Fruit fly (Drosophila melanogaster) whole organism, embryonic: ENCODE data around the gene haf.
A peak's percentile ranks its signal among the peaks of the same experiment; 100 is the strongest.

Source experiments
- CG10147 ChIP-seq: fragments of 200-800 bp; sonication (Bioruptor generic); optimal IDR thresholded peaks from 2 replicates; lab custom pipeline; 2019; ENCODE audit warnings: missing biosample characterization, mild to moderate bottlenecking, missing genetic modification characterization, moderate library complexity
- CG10209 ChIP-seq: fragments of 200-800 bp; sonication (Bioruptor generic); optimal IDR thresholded peaks from 3 replicates; lab custom pipeline; 2017; ENCODE audit warnings: missing biosample characterization, mild to moderate bottlenecking, missing genetic modification characterization, missing genetic modification reagents
- CG12071 ChIP-seq: fragments of 200-800 bp; sonication (Bioruptor generic); optimal IDR thresholded peaks from 3 replicates; lab custom pipeline; 2018; ENCODE audit warnings: missing biosample characterization, mild to moderate bottlenecking, missing genetic modification characterization
- CG12299 ChIP-seq: fragments of 200-800 bp; sonication (Bioruptor generic); optimal IDR thresholded peaks from 2 replicates; lab custom pipeline; 2018; ENCODE audit warnings: missing biosample characterization, mild to moderate bottlenecking, missing genetic modification characterization
- CG13424 ChIP-seq: fragments of 200-800 bp; sonication (Bioruptor generic); optimal IDR thresholded peaks from 2 replicates; lab custom pipeline; 2019; ENCODE audit warnings: missing biosample characterization, mild to moderate bottlenecking, missing genetic modification characterization, moderate library complexity
- CG13624 ChIP-seq: fragments of 200-800 bp; sonication (Bioruptor generic); optimal IDR thresholded peaks from 2 replicates; lab custom pipeline; 2016; ENCODE audit warnings: missing biosample characterization, missing genetic modification characterization
- CG15479 ChIP-seq: fragments of 200-800 bp; sonication (Bioruptor generic); optimal IDR thresholded peaks from 3 replicates; lab custom pipeline; 2019; ENCODE audit warnings: missing biosample characterization, mild to moderate bottlenecking, missing genetic modification characterization, moderate library complexity
- CG16815 ChIP-seq: fragments of 200-800 bp; sonication (Bioruptor generic); optimal IDR thresholded peaks from 3 replicates; lab custom pipeline; 2017; ENCODE audit warnings: missing biosample characterization, mild to moderate bottlenecking, missing genetic modification characterization
- CG17328 ChIP-seq: fragments of 200-800 bp; sonication (Bioruptor generic); IDR thresholded peaks from 2 replicates; pipeline ENCODE4 v1.3.6; 2022; ENCODE audit warnings: missing biosample characterization, missing genetic modification characterization
- CG1792 ChIP-seq: fragments of 200-800 bp; sonication (Bioruptor generic); optimal IDR thresholded peaks from 2 replicates; lab custom pipeline; 2016; ENCODE audit warnings: missing biosample characterization, missing genetic modification characterization
- CG18764 ChIP-seq: fragments of 200-800 bp; sonication (Bioruptor generic); optimal IDR thresholded peaks from 3 replicates; lab custom pipeline; 2016; ENCODE audit warnings: missing biosample characterization, missing genetic modification characterization
- CG30403 ChIP-seq: fragments of 200-800 bp; sonication (Bioruptor generic); optimal IDR thresholded peaks from 3 replicates; lab custom pipeline; 2016; ENCODE audit warnings: missing biosample characterization, missing genetic modification characterization
- CG31365 ChIP-seq: fragments of 200-800 bp; sonication (Bioruptor generic); optimal IDR thresholded peaks from 2 replicates; lab custom pipeline; 2018; ENCODE audit warnings: missing biosample characterization, mild to moderate bottlenecking, missing genetic modification characterization
- CG33557 ChIP-seq: fragments of 200-800 bp; sonication (Bioruptor generic); optimal IDR thresholded peaks from 2 replicates; lab custom pipeline; 2019; ENCODE audit warnings: missing biosample characterization, mild to moderate bottlenecking, missing genetic modification characterization, moderate library complexity
- CG34422 ChIP-seq: fragments of 200-800 bp; sonication (Bioruptor generic); IDR thresholded peaks from 3 replicates; pipeline ENCODE4 v1.3.6; 2022; ENCODE audit warnings: missing biosample characterization, missing genetic modification characterization
- CG3847 ChIP-seq: fragments of 200-800 bp; sonication (Bioruptor generic); IDR thresholded peaks from 2 replicates; pipeline ENCODE4 v1.3.6; 2022; ENCODE audit warnings: missing biosample characterization, missing genetic modification characterization
- CG4424 ChIP-seq: fragments of 200-800 bp; sonication (Bioruptor generic); optimal IDR thresholded peaks from 3 replicates; lab custom pipeline; 2016; ENCODE audit warnings: missing biosample characterization, missing genetic modification characterization
- CG4707 ChIP-seq: fragments of 200-800 bp; sonication (Bioruptor generic); optimal IDR thresholded peaks from 2 replicates; lab custom pipeline; 2018; ENCODE audit warnings: missing biosample characterization, mild to moderate bottlenecking, missing genetic modification characterization, moderate library complexity
- CG6254 ChIP-seq: fragments of 200-800 bp; sonication (Bioruptor generic); optimal IDR thresholded peaks from 3 replicates; lab custom pipeline; 2017; ENCODE audit warnings: mild to moderate bottlenecking, missing biosample characterization, missing genetic modification reagents, missing genetic modification characterization
- CG7987 ChIP-seq: fragments of 200-800 bp; sonication (Bioruptor generic); optimal IDR thresholded peaks from 2 replicates; lab custom pipeline; 2018; ENCODE audit warnings: missing biosample characterization, mild to moderate bottlenecking, missing genetic modification characterization, moderate library complexity
- CG8388 ChIP-seq: fragments of 200-800 bp; sonication (Bioruptor generic); optimal IDR thresholded peaks from 2 replicates; lab custom pipeline; 2019; ENCODE audit warnings: missing biosample characterization, mild to moderate bottlenecking, missing genetic modification characterization, moderate library complexity
- CrebB ChIP-seq: fragments of 200-800 bp; sonication (Bioruptor generic); optimal IDR thresholded peaks from 3 replicates; lab custom pipeline; 2018; ENCODE audit warnings: missing biosample characterization, mild to moderate bottlenecking, missing genetic modification characterization
- Dad ChIP-seq: fragments of 200-800 bp; sonication (Bioruptor generic); optimal IDR thresholded peaks from 3 replicates; lab custom pipeline; 2016; ENCODE audit warnings: missing biosample characterization, missing genetic modification characterization
- Ets65A ChIP-seq: fragments of 200-800 bp; sonication (Bioruptor generic); peaks from one replicate; lab custom pipeline; 2016; ENCODE audit warnings: missing biosample characterization, missing genetic modification characterization
- HLHmδ ChIP-seq: fragments of 200-800 bp; sonication (Bioruptor generic); optimal IDR thresholded peaks from 2 replicates; lab custom pipeline; 2018; ENCODE audit warnings: missing biosample characterization, mild to moderate bottlenecking, missing genetic modification characterization, moderate library complexity
- Hey ChIP-seq: fragments of 200-800 bp; sonication (Bioruptor generic); optimal IDR thresholded peaks from 3 replicates; lab custom pipeline; 2018; ENCODE audit warnings: missing biosample characterization, mild to moderate bottlenecking, missing genetic modification characterization
- Poxn ChIP-seq: fragments of 200-800 bp; sonication (Bioruptor generic); IDR thresholded peaks from 2 replicates; pipeline ENCODE4 v1.3.6; 2022; ENCODE audit warnings: missing biosample characterization, missing genetic modification characterization
- Ptx1 ChIP-seq: fragments of 200-800 bp; sonication (Bioruptor generic); IDR thresholded peaks from 2 replicates; pipeline ENCODE4 v1.3.6; 2022; ENCODE audit warnings: missing biosample characterization, missing genetic modification characterization
- Rx ChIP-seq: fragments of 200-800 bp; sonication (Bioruptor generic); IDR thresholded peaks from 2 replicates; pipeline ENCODE4 v1.3.6; 2022; ENCODE audit warnings: missing biosample characterization, missing genetic modification characterization
- Sry-β ChIP-seq: fragments of 200-800 bp; sonication (Bioruptor generic); optimal IDR thresholded peaks from 2 replicates; lab custom pipeline; 2018; ENCODE audit warnings: missing biosample characterization, mild to moderate bottlenecking, missing genetic modification characterization, moderate library complexity
- br ChIP-seq: fragments of >200 bp; optimal IDR thresholded peaks from 2 replicates; lab custom pipeline; 2017
- crol ChIP-seq: fragments of 200-800 bp; sonication (Bioruptor generic); IDR thresholded peaks from 2 replicates; pipeline ENCODE4 v1.3.6; 2022; ENCODE audit warnings: missing biosample characterization, missing genetic modification characterization
- dan ChIP-seq: fragments of 200-800 bp; sonication (Bioruptor generic); IDR thresholded peaks from 2 replicates; pipeline ENCODE4 v1.3.6; 2022; ENCODE audit warnings: missing biosample characterization, missing genetic modification characterization
- dati ChIP-seq: fragments of 200-800 bp; sonication (Bioruptor generic); IDR thresholded peaks from 2 replicates; pipeline ENCODE4 v1.3.6; 2022; ENCODE audit warnings: missing biosample characterization, missing genetic modification characterization
- dysf ChIP-seq: fragments of 200-800 bp; sonication (Bioruptor generic); IDR thresholded peaks from 3 replicates; pipeline ENCODE4 v1.3.6; 2022; ENCODE audit warnings: missing biosample characterization, missing genetic modification characterization
- ewg ChIP-seq: fragments of 200-800 bp; sonication (Bioruptor generic); optimal IDR thresholded peaks from 3 replicates; lab custom pipeline; 2017; ENCODE audit warnings: mild to moderate bottlenecking, missing biosample characterization, missing genetic modification reagents, missing genetic modification characterization
- grau ChIP-seq: fragments of 200-800 bp; optimal IDR thresholded peaks from 3 replicates; lab custom pipeline; 2019; ENCODE audit warnings: missing biosample characterization, mild to moderate bottlenecking, missing genetic modification characterization, moderate library complexity
- lab ChIP-seq: fragments of 200-800 bp; sonication (Bioruptor generic); optimal IDR thresholded peaks from 3 replicates; lab custom pipeline; 2017; ENCODE audit warnings: missing biosample characterization, missing genetic modification characterization, mild to moderate bottlenecking, moderate library complexity, missing genetic modification reagents
- lola ChIP-seq, 3 experiments: fragments of >200 bp in 2 of 3; fragments of 200-800 bp in 1 of 3; sonication (Bioruptor generic) in 1 of 3; optimal IDR thresholded peaks; 2 replicates each; lab custom pipeline; 2017 to 2019; ENCODE audit warnings: missing biosample characterization in 3 of 3, missing genetic modification characterization in 3 of 3, mild to moderate bottlenecking in 1 of 3, moderate library complexity in 1 of 3
- mam ChIP-seq: fragments of 200-800 bp; sonication (Bioruptor generic); optimal IDR thresholded peaks from 3 replicates; lab custom pipeline; 2016; ENCODE audit warnings: missing biosample characterization, missing genetic modification characterization
- onecut ChIP-seq: fragments of 200-800 bp; sonication (Bioruptor generic); IDR thresholded peaks from 2 replicates; pipeline ENCODE4 v1.3.6; 2022; ENCODE audit warnings: missing biosample characterization, missing genetic modification characterization
- org-1 ChIP-seq: fragments of 200-800 bp; sonication (Bioruptor generic); optimal IDR thresholded peaks from 2 replicates; lab custom pipeline; 2017; ENCODE audit warnings: missing biosample characterization, missing genetic modification characterization
- peb ChIP-seq: fragments of 200-800 bp; sonication (Bioruptor generic); IDR thresholded peaks from 2 replicates; pipeline ENCODE4 v1.3.6; 2022; ENCODE audit warnings: missing biosample characterization, missing genetic modification characterization
- pnt ChIP-seq: fragments of 200-800 bp; sonication (Bioruptor generic); optimal IDR thresholded peaks from 3 replicates; lab custom pipeline; 2016; ENCODE audit warnings: missing biosample characterization, missing genetic modification characterization
- pros ChIP-seq: fragments of 200-800 bp; sonication (Bioruptor generic); optimal IDR thresholded peaks from 3 replicates; lab custom pipeline; 2019; ENCODE audit warnings: missing biosample characterization, mild to moderate bottlenecking, missing genetic modification characterization, moderate library complexity
- rib ChIP-seq: fragments of 200-800 bp; sonication (Bioruptor generic); IDR thresholded peaks from 2 replicates; pipeline ENCODE4 v1.3.6; 2022; ENCODE audit warnings: missing biosample characterization, missing genetic modification characterization
- slbo ChIP-seq: fragments of 200-800 bp; sonication (Bioruptor generic); IDR thresholded peaks from 2 replicates; pipeline ENCODE4 v1.3.6; 2022; ENCODE audit warnings: missing biosample characterization, missing genetic modification characterization
- toy ChIP-seq: fragments of 200-800 bp; sonication (Bioruptor generic); IDR thresholded peaks from 2 replicates; pipeline ENCODE4 v1.3.6; 2022; ENCODE audit warnings: missing biosample characterization, missing genetic modification characterization
- trh ChIP-seq: fragments of 200-800 bp; sonication (Bioruptor generic); optimal IDR thresholded peaks from 2 replicates; lab custom pipeline; 2016; ENCODE audit warnings: missing biosample characterization, missing genetic modification characterization
- z ChIP-seq: fragments of 200-800 bp; sonication (Bioruptor generic); IDR thresholded peaks from 3 replicates; pipeline ENCODE4 v1.3.6; 2022; ENCODE audit warnings: missing biosample characterization, missing genetic modification characterization
- zfh1 ChIP-seq: fragments of 200-800 bp; sonication (Bioruptor generic); IDR thresholded peaks from 3 replicates; pipeline ENCODE4 v1.3.6; 2022; ENCODE audit warnings: missing biosample characterization, missing genetic modification characterization

Gene haf

DNA sequence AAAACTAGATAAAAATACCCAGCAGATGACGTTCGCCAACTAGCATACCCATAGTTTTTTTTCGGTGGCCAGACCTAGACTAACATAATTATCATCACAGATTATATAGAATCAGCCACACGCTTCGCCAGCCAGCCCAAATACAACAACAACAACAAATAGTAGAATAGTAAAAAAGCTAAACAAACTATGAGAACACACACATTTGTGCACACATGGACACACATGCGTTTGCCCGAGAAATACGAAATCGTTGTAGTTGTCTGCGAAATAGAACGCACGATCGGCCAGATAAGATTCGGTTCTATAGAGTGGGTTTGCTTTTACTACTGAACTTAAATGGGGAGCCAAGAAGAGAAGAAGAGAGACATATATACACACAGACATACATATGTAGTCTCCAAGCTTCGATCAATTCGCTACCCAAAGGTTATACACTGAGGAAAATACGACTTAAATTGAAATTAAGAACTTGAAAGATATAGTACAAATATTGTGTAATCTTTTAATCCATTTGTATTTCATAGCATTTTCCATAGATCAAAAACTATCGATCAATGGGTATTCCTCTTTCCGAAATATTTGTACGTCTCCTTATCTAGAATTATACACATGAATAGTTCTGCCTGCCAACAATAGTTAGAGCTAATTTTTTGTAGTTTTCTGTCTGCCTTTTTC is 73.0 kb downstream of the haf start (continued):
- TF ChIP-seq CG13424 (tag; lab: Kevin White, UChicago) = peak; percentile 17
- TF ChIP-seq CG33557 = no peak
- TF ChIP-seq CG17328 (GFP tag; lab: Robert Waterston, UW) = 0 out of 2 replicates have a peak, but pooled peaks have one; percentile 17
- peak; percentile 70 for TF ChIP-seq dysf (GFP tag; lab: Robert Waterston, UW)
- TF ChIP-seq ewg (GFP tag; lab: Kevin White, UChicago) = no peak
- TF ChIP-seq dati (GFP tag; lab: Robert Waterston, UW) = no peak
- TF ChIP-seq trh (GFP tag; lab: Kevin White, UChicago) = no peak
- TF ChIP-seq HLHmδ (GFP tag; lab: Kevin White, UChicago) = no peak
- TF ChIP-seq CG1792 = peak; percentile 50
- no peak for TF ChIP-seq CG12299
- TF ChIP-seq Ets65A (GFP tag; lab: Kevin White, UChicago) = no peak
- TF ChIP-seq slbo (GFP tag; lab: Robert Waterston, UW) = peak; percentile 74
- TF ChIP-seq CG8388 (GFP tag; lab: Kevin White, UChicago) = no peak
- TF ChIP-seq onecut (GFP tag; lab: Robert Waterston, UW) = no peak
- TF ChIP-seq CrebB (tag; lab: Kevin White, UChicago) = no peak
- TF ChIP-seq Poxn (GFP tag; lab: Robert Waterston, UW) = no peak
- no peak for TF ChIP-seq CG15479
- TF ChIP-seq toy (GFP tag; lab: Robert Waterston, UW) = peak; percentile 64; the same call in 1 of the 2 replicates
- no peak for TF ChIP-seq CG34422 (GFP tag; lab: Robert Waterston, UW)
- TF ChIP-seq CG18764 (GFP tag; lab: Kevin White, UChicago) = no peak
- no peak for TF ChIP-seq CG31365 (tag; lab: Kevin White, UChicago)
- no peak for TF ChIP-seq pros (GFP tag; lab: Kevin White, UChicago)
- TF ChIP-seq Ptx1 = peak; percentile 62; the same call in 1 of the 2 replicates
- TF ChIP-seq CG10209 (GFP tag; lab: Kevin White, UChicago) = peak; percentile 62
- peak; percentile 38 for TF ChIP-seq CG16815 (GFP tag; lab: Kevin White, UChicago)
- TF ChIP-seq rib (GFP tag; lab: Robert Waterston, UW) = peak; percentile 9; the same call in 1 of the 2 replicates
- no peak for TF ChIP-seq br
- no peak for TF ChIP-seq Sry-β (GFP tag; lab: Kevin White, UChicago)
- peak; percentile 58 for TF ChIP-seq CG3847 (GFP tag; lab: Robert Waterston, UW)
- no peak for TF ChIP-seq z (GFP tag; lab: Robert Waterston, UW)
- peak; percentile 18 for TF ChIP-seq CG7987
- no peak for TF ChIP-seq peb
- peak; percentile 53 for TF ChIP-seq CG10147
- no peak for TF ChIP-seq pnt
- peak; percentile 44 for TF ChIP-seq org-1 (GFP tag; lab: Kevin White, UChicago)
- peak; percentile 56 for TF ChIP-seq CG30403 (GFP tag; lab: Kevin White, UChicago)
- peak; percentile 68 for TF ChIP-seq mam (GFP tag; lab: Kevin White, UChicago)
- TF ChIP-seq CG4707 = no peak
- peak; percentile 81 for TF ChIP-seq CG13624
- no peak for TF ChIP-seq zfh1 (GFP tag; lab: Robert Waterston, UW)
- TF ChIP-seq Dad = no peak
- peak; percentile 79 for TF ChIP-seq grau (tag; lab: Kevin White, UChicago)
- no peak for TF ChIP-seq CG6254 (GFP tag; lab: Kevin White, UChicago)
- TF ChIP-seq crol (GFP tag; lab: Robert Waterston, UW) = no peak
- peak; percentile 71 for TF ChIP-seq lab
- TF ChIP-seq CG12071 (GFP tag; lab: Kevin White, UChicago) = peak; percentile 63
- no peak for TF ChIP-seq lola (GFP tag; optimal IDR thresholded peaks at IDR 0.05; lab: Kevin White, UChicago)
- TF ChIP-seq Rx = 0 out of 2 replicates have a peak, but pooled peaks have one; percentile 8
- peak; percentile 36 for TF ChIP-seq Hey
- TF ChIP-seq CG4424 (GFP tag; lab: Kevin White, UChicago) = no peak
- TF ChIP-seq dan (GFP tag; lab: Robert Waterston, UW) = no peak
